Worm (Caenorhabditis elegans): ENCODE measurements around the gene K08H2.3.
A peak's percentile ranks its signal among the peaks of the same experiment; 100 is the strongest.

Gene K08H2.3

DNA sequence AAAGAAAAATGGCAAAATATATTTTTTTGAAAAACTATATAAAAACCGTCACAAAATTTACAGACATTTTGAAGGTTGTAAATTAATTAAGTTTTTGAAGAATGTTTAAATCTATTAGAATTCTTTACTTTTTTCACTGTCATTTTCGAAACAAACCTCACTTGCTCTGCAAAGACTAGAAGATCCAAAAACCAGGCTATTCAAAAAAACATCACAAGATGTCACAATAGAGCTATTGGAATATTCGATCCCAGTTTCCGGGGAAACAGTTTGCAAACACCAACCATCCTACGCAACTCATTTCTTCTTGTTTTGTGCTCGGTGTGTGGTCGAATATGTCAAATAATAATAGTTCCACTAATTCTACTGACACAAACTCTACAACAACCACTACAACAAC, 20.4 kb upstream of the K08H2.3 start, which contains the start of gene R12H7.4:
R12H7.4 (plus strand) TSS at position 301 of the 400 bp plus-strand sequence.
- TF ChIP-seq lin-15B (tag; optimal IDR thresholded peaks at IDR 0.05): no peak
- TF ChIP-seq ceh-28 (tag; optimal IDR thresholded peaks at IDR 0.05): no peak
- TF ChIP-seq zag-1 (tag; optimal IDR thresholded peaks at IDR 0.05): no peak
- no peak for TF ChIP-seq mml-1 (tag; optimal IDR thresholded peaks at IDR 0.05)
- TF ChIP-seq tbx-2 (tag; optimal IDR thresholded peaks at IDR 0.05): no peak
- no peak for TF ChIP-seq jun-1 (tag; optimal IDR thresholded peaks at IDR 0.05)
- TF ChIP-seq R02D3.7 (tag; optimal IDR thresholded peaks at IDR 0.05): no peak
- no peak for TF ChIP-seq fos-1 (tag; optimal IDR thresholded peaks at IDR 0.05)
- no peak for TF ChIP-seq elt-1 (tag; optimal IDR thresholded peaks at IDR 0.05)

DNA sequence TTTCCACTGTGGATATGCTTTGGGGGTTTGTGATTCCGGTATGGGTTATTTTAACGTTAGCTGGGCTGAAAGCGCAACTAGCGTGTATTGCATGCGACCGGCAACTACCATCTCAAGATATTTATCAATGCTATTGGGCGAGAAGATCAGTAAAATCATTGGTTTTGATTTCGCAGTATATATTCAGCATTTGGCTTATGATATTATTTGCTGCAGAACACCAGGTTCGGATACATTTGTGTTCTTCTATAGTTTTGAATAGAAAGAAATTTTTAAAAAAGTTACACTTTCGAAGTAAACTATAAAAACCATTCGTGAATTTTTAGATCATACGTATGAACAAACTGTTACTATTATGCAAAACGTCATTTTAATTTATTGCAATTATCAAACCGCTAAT, 19.3 kb upstream of the K08H2.3 start:
- TF ChIP-seq elt-2 (tag; optimal IDR thresholded peaks at IDR 0.05) (no peak), tbx-2 (tag; optimal IDR thresholded peaks at IDR 0.05) (no peak), ama-1 (optimal IDR thresholded peaks at IDR 0.05) (no peak), elt-3 (tag; optimal IDR thresholded peaks at IDR 0.05) (no peak), nhr-11 (tag; optimal IDR thresholded peaks at IDR 0.05) (no peak), nfya-1 (tag; optimal IDR thresholded peaks at IDR 0.05; ENCODE audit: insufficient read depth) (no peak), daf-12 (tag; optimal IDR thresholded peaks at IDR 0.05) (no peak), ztf-4 (tag; optimal IDR thresholded peaks at IDR 0.05) (no peak), skn-1 (tag; optimal IDR thresholded peaks at IDR 0.05) (no peak), nhr-25 (tag; optimal IDR thresholded peaks at IDR 0.05) (no peak), unc-62 (GFP tag; optimal IDR thresholded peaks at IDR 0.05) (no peak), lin-39 (tag; optimal IDR thresholded peaks at IDR 0.05) (no peak), lsy-12 (tag; optimal IDR thresholded peaks at IDR 0.05) (no peak), sea-2 (GFP tag; optimal IDR thresholded peaks at IDR 0.05) (no peak), egl-5 (tag; optimal IDR thresholded peaks at IDR 0.05) (no peak), ceh-28 (tag; optimal IDR thresholded peaks at IDR 0.05) (no peak), zag-1 (tag; optimal IDR thresholded peaks at IDR 0.05) (no peak), unc-39 (tag; optimal IDR thresholded peaks at IDR 0.05) (no peak), nhr-76 (tag; optimal IDR thresholded peaks at IDR 0.05) (no peak), ceh-16 (tag; optimal IDR thresholded peaks at IDR 0.05) (no peak)

DNA sequence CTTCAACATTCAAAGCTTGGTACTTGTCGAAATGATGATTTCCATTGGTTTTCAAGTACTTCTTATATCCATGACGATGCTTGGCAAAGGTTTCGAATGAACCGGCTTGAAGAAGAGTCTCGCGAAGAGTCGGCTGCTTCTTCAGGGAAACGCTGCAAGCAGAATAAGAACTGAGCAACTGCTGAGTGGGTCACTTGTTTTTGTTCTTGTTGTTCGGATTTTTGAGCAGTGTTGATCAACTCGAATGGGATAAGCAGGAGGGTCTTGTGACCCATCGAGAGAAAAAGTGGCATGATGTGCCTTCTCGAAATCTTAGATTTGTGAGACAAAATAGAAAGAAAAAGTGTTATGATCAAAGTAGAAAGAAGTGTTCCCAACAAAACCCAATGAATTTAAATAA, 16.6 kb upstream of the K08H2.3 start:
- TF ChIP-seq skn-1 (tag; optimal IDR thresholded peaks at IDR 0.05): no peak
- TF ChIP-seq snpc-4 (tag; optimal IDR thresholded peaks at IDR 0.05): peak; percentile 37
- no peak for TF ChIP-seq daf-12 (tag; optimal IDR thresholded peaks at IDR 0.05)
- peak; percentile 20 for TF ChIP-seq nfya-1 (tag; optimal IDR thresholded peaks at IDR 0.05; ENCODE audit: insufficient read depth)
- peak; percentile 24 for TF ChIP-seq lin-39 (tag; optimal IDR thresholded peaks at IDR 0.05)
- no peak for TF ChIP-seq egl-5 (tag; optimal IDR thresholded peaks at IDR 0.05)
- no peak for TF ChIP-seq nhr-237 (tag; optimal IDR thresholded peaks at IDR 0.05)
- TF ChIP-seq nhr-12 (tag; optimal IDR thresholded peaks at IDR 0.05): no peak
- TF ChIP-seq lsy-12 (tag; optimal IDR thresholded peaks at IDR 0.05): no peak

DNA sequence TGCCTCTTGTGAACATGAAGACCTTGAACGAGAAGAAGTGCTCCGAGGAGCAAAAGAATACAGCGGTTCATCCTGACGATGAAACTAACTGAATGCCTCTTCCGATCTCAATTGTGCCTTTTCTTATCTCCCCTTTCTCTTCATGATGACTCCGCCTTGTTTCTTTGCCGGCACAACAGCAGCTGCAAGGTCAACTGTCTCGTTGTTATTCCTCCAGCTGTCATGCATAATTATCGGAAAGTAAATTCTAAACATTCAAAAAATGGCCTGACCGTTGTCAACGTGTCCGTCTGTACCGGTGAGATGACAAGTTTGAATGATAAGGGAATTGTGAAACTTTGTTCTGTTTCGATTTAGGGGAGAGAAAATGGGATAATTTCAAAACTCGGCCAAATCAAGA, 15.8 kb upstream of the K08H2.3 start, which contains the start of gene asp-4:
asp-4 (minus strand) TSS at position 106 of the 400 bp plus-strand sequence.
- TF ChIP-seq elt-2 (tag; optimal IDR thresholded peaks at IDR 0.05): peak; percentile 31
- no peak for TF ChIP-seq lin-39 (tag; optimal IDR thresholded peaks at IDR 0.05)

DNA sequence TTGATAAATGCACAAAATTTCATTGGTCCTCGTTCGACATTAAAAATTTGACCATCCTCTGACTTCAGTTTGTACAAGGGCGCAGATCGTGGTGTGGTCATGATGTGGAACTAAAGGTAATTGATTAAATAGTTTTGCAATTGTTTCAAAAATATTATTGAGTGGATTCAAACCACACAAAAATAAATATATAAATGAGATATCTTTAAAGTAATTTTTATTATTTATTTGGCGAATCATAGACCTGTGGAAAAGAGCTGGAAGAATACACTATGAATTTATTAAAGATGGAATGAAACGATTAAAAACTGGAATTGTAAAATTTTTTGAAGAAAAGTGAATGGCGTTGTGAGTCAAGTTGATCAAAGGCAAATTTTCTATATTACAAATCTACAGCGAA, 13.8 kb upstream of the K08H2.3 start, which contains the start of gene skr-20:
skr-20 (minus strand) TSS at position 101 of the 400 bp plus-strand sequence.
- TF ChIP-seq nhr-76 (tag; optimal IDR thresholded peaks at IDR 0.05) (no peak), fos-1 (tag; optimal IDR thresholded peaks at IDR 0.05) (no peak), ceh-28 (tag; optimal IDR thresholded peaks at IDR 0.05) (no peak), ceh-9 (tag; optimal IDR thresholded peaks at IDR 0.05) (no peak), ZK546.5 (tag; optimal IDR thresholded peaks at IDR 0.05) (no peak), ama-1 (optimal IDR thresholded peaks at IDR 0.05) (no peak), pha-4 (tag; optimal IDR thresholded peaks at IDR 0.05) (no peak), jun-1 (tag; optimal IDR thresholded peaks at IDR 0.05) (no peak), lin-39 (tag; optimal IDR thresholded peaks at IDR 0.05) (no peak), nfya-1 (tag; optimal IDR thresholded peaks at IDR 0.05; ENCODE audit: insufficient read depth) (no peak), daf-12 (tag; optimal IDR thresholded peaks at IDR 0.05) (no peak), tbx-2 (tag; optimal IDR thresholded peaks at IDR 0.05) (no peak), hmg-11 (tag; optimal IDR thresholded peaks at IDR 0.05) (no peak), egl-5 (tag; optimal IDR thresholded peaks at IDR 0.05) (no peak)
